Fruit fly (Drosophila melanogaster) whole organism, pupa: ENCODE results near the gene CG42258.

Experiments
- CG10348 ChIP-seq: fragments of 200-800 bp; sonication (Bioruptor generic); IDR thresholded peaks from 2 replicates; pipeline ENCODE4 v1.3.6; 2022; ENCODE audit warnings: missing biosample characterization, missing genetic modification characterization
- CG12605 ChIP-seq: fragments of 200-800 bp; sonication (Bioruptor generic); IDR thresholded peaks from 2 replicates; pipeline ENCODE4 v1.3.6; 2022; ENCODE audit warnings: missing biosample characterization, missing genetic modification characterization
- CG13204 ChIP-seq: fragments of 200-800 bp; sonication (Bioruptor generic); optimal IDR thresholded peaks from 2 replicates; lab custom pipeline; 2018; ENCODE audit warnings: missing biosample characterization, mild to moderate bottlenecking, missing genetic modification characterization, moderate library complexity
- CG14655 ChIP-seq: fragments of 200-800 bp; sonication (Bioruptor generic); optimal IDR thresholded peaks from 3 replicates; lab custom pipeline; 2017; ENCODE audit warnings: mild to moderate bottlenecking, missing biosample characterization, missing genetic modification reagents, missing genetic modification characterization
- CG15710 ChIP-seq: fragments of 200-800 bp; sonication (Bioruptor generic); optimal IDR thresholded peaks from 2 replicates; lab custom pipeline; 2018; ENCODE audit warnings: missing biosample characterization, mild to moderate bottlenecking, missing genetic modification characterization, moderate library complexity
- CG17806 ChIP-seq: fragments of 200-800 bp; sonication (Bioruptor generic); optimal IDR thresholded peaks from 2 replicates; lab custom pipeline; 2018; ENCODE audit warnings: missing biosample characterization, mild to moderate bottlenecking, missing genetic modification characterization, moderate library complexity
- CG32121 ChIP-seq: fragments of 200-800 bp; sonication (Bioruptor generic); IDR thresholded peaks from 2 replicates; pipeline ENCODE4 v1.3.6; 2022; ENCODE audit warnings: missing biosample characterization, missing genetic modification characterization
- CG34367 ChIP-seq: fragments of 200-800 bp; sonication (Bioruptor generic); optimal IDR thresholded peaks from 2 replicates; lab custom pipeline; 2018; ENCODE audit warnings: missing biosample characterization, mild to moderate bottlenecking, missing genetic modification characterization
- CG4496 ChIP-seq: fragments of 200-800 bp; sonication (Bioruptor generic); IDR thresholded peaks from 3 replicates; pipeline ENCODE4 v1.3.6; 2022; ENCODE audit warnings: missing biosample characterization, missing genetic modification characterization
- CG8159 ChIP-seq: fragments of 200-800 bp; sonication (Bioruptor generic); optimal IDR thresholded peaks from 3 replicates; lab custom pipeline; 2018; ENCODE audit warnings: missing biosample characterization, mild to moderate bottlenecking, missing genetic modification characterization, moderate library complexity
- CG8301 ChIP-seq: fragments of 200-800 bp; sonication (Bioruptor generic); optimal IDR thresholded peaks from 2 replicates; lab custom pipeline; 2018; ENCODE audit warnings: missing biosample characterization, mild to moderate bottlenecking, missing genetic modification characterization
- CG9948 ChIP-seq: fragments of 200-800 bp; sonication (Bioruptor generic); optimal IDR thresholded peaks from 2 replicates; lab custom pipeline; 2018; ENCODE audit warnings: missing biosample characterization, mild to moderate bottlenecking, missing genetic modification characterization, moderate library complexity
- D1 ChIP-seq: fragments of 200-800 bp; sonication (Bioruptor generic); optimal IDR thresholded peaks from 2 replicates; lab custom pipeline; 2018; ENCODE audit warnings: missing biosample characterization, mild to moderate bottlenecking, missing genetic modification characterization, moderate library complexity
- EcR ChIP-seq: fragments of 200-800 bp; sonication (Bioruptor generic); optimal IDR thresholded peaks from 3 replicates; lab custom pipeline; 2019; ENCODE audit warnings: missing biosample characterization, missing genetic modification characterization, mild to moderate bottlenecking, moderate library complexity, missing genetic modification reagents
- Ets98B ChIP-seq: fragments of 200-800 bp; sonication (Bioruptor generic); IDR thresholded peaks from 2 replicates; pipeline ENCODE4 v1.3.6; 2022; ENCODE audit warnings: missing biosample characterization, missing genetic modification characterization
- Pif1A ChIP-seq: fragments of 200-800 bp; sonication (Bioruptor generic); optimal IDR thresholded peaks from 3 replicates; lab custom pipeline; 2016; ENCODE audit warnings: missing biosample characterization, missing genetic modification characterization
- Pif1B ChIP-seq: fragments of 200-800 bp; sonication (Bioruptor generic); optimal IDR thresholded peaks from 3 replicates; lab custom pipeline; 2016; ENCODE audit warnings: missing biosample characterization, missing genetic modification characterization
- Snoo ChIP-seq: fragments of 200-800 bp; sonication (Bioruptor generic); optimal IDR thresholded peaks from 3 replicates; lab custom pipeline; 2017; ENCODE audit warnings: missing biosample characterization, mild to moderate bottlenecking, missing genetic modification characterization, inconsistent platforms
- fd96Ca ChIP-seq: fragments of 200-800 bp; sonication (Bioruptor generic); IDR thresholded peaks from 3 replicates; pipeline ENCODE4 v1.3.6; 2022; ENCODE audit warnings: missing biosample characterization, missing genetic modification characterization
- gl ChIP-seq: fragments of 200-800 bp; sonication (Bioruptor generic); optimal IDR thresholded peaks from 2 replicates; lab custom pipeline; 2018; ENCODE audit warnings: missing biosample characterization, mild to moderate bottlenecking, missing genetic modification characterization
- rn ChIP-seq: fragments of 200-800 bp; sonication (Bioruptor generic); IDR thresholded peaks from 2 replicates; pipeline ENCODE4 v1.3.6; 2022; ENCODE audit warnings: missing biosample characterization, missing genetic modification characterization

The CG42258 gene

DNA sequence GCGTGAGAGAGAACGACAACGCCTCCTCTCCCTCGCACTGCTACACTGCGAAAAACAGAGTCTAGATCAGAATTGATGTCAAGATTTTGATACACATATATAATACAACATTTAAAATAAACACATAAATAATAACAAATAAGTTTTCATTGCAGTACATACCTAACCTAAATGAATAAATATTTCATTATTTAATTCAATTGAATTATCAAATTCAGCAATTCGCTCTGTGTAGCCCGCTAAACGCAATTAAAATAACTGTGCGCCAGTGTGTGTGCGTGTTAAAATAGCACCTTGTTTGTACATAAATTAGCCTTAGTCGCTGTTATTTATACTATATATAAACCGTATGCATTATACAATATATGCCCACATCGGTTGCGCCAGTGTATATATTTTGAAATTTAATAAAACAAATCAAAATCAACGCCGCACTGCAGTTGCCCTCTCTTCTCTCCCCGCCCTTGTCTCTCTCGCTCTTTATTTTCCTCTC lies 9.0 kb downstream of the CG42258 start:
- TF ChIP-seq CG10348 (GFP tag; lab: Robert Waterston, UW) (peak; percentile 83), CG32121 (GFP tag; lab: Robert Waterston, UW) (peak; percentile 98), CG14655 (GFP tag; lab: Kevin White, UChicago) (peak; percentile 94), D1 (tag; lab: Kevin White, UChicago) (peak; percentile 77), CG12605 (GFP tag; lab: Robert Waterston, UW) (peak; percentile 93), Pif1A (GFP tag; lab: Kevin White, UChicago) (peak; percentile 90), fd96Ca (GFP tag; lab: Robert Waterston, UW) (peak; percentile 91), CG34367 (tag; lab: Kevin White, UChicago) (peak; percentile 85), CG15710 (tag; lab: Kevin White, UChicago) (peak; percentile 89), Pif1B (GFP tag; lab: Kevin White, UChicago) (peak; percentile 89), Snoo (peak; percentile 92), rn (GFP tag; lab: Robert Waterston, UW) (peak; percentile 91), CG8159 (peak; percentile 92), CG17806 (tag; lab: Kevin White, UChicago) (peak; percentile 86), gl (tag; lab: Kevin White, UChicago) (peak; percentile 76), CG8301 (tag; lab: Kevin White, UChicago) (peak; percentile 91), EcR (GFP tag; lab: Kevin White, UChicago) (no peak), CG9948 (tag; lab: Kevin White, UChicago) (peak; percentile 90), CG4496 (GFP tag; lab: Robert Waterston, UW) (peak; percentile 98), CG13204 (peak; percentile 68), Ets98B (GFP tag; lab: Robert Waterston, UW) (peak; percentile 95)

DNA sequence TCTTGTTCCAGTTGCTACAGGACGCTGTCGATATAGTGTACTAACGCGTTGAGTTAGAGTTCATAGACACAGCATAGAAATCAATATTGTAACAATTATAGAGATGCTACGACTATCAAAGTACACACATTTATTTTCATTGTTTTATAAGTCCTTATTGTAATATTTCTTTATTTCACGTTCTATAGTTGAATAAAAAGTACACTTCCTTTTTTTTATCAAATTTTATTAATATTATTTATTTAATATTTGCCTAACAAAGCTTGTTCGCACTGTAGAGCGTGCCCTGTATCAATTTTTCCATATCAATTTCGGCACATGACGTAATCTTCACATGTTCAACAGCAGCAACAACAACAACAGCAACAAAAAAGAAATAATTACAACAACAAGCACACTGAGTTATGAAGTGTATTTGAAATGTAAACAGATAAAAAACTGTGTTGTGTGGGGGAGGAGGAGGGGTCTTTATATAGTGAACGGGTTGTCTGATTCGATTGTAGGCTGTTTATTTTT lies 10.7 kb downstream of the CG42258 start:
- TF ChIP-seq CG12605 (GFP tag; lab: Robert Waterston, UW) (0 out of 2 replicates have a peak, but pooled peaks have one; percentile 19), CG17806 (tag; lab: Kevin White, UChicago) (no peak), CG8301 (tag; lab: Kevin White, UChicago) (peak; percentile 32), CG9948 (tag; lab: Kevin White, UChicago) (peak; percentile 2), CG8159 (peak; percentile 0), CG4496 (GFP tag; lab: Robert Waterston, UW) (peak; percentile 41; the same call in 1 of the 3 replicates), Ets98B (GFP tag; lab: Robert Waterston, UW) (no peak), gl (tag; lab: Kevin White, UChicago) (no peak), CG32121 (GFP tag; lab: Robert Waterston, UW) (peak; percentile 33; the same call in 1 of the 2 replicates), CG15710 (tag; lab: Kevin White, UChicago) (no peak), CG14655 (GFP tag; lab: Kevin White, UChicago) (peak; percentile 61)

DNA sequence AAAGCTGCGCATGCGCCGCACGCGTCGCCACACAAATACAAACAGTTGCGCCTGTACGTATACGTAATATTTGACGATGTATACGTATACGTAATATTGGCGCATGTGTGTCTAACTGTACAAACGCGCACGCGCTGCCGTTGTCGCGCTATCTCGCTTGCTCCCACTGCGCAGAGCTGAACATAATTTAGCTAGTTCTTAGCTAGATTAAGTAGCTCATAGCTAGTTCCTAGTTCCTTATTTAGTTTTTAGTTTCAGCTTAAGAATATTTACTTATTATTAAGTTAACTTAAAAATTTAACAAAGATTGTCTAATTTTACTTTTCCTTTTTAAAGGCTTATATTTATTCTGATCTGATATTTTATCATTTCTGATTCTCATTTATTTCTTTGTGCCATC lies 17.0 kb downstream of the CG42258 start:
- TF ChIP-seq Pif1A (GFP tag; lab: Kevin White, UChicago) (no peak), CG17806 (tag; lab: Kevin White, UChicago) (no peak), CG14655 (GFP tag; lab: Kevin White, UChicago) (no peak), CG8159 (no peak), CG12605 (GFP tag; lab: Robert Waterston, UW) (no peak), CG4496 (GFP tag; lab: Robert Waterston, UW) (no peak)
- TF ChIP-seq, all 21 proteins: peak for 0

DNA sequence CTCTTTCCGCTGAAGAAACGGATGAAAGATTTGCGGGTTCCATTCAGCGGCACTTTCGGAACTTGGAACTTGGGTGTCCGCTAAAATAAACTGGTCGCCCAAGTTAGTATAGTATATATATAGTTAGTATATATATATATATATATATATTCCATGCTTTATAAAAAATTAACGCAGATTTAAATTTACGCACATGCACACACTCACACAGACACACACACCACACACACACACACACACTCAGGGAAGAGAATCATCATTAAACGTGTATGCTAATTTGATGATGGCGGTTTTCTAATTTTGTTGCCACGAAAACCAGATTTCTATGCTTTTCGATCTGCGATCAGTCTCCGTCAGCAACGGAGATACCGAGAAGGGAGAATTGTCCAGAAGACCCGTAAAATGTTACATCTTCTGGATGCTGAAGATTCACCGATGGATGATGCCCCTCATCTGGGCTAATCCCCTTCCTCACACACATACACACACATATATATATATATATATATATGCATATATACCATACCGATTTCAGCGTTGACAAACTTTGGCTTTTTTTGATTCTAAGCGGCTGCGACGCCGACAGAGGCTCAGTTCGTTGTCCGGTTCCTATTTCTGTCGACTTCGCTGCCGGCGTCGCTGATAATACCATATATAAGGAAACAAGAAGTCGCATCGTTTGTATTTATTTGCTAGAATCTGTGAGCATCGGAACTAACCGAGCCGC lies 23.1 kb downstream of the CG42258 start, which contains the start of gene Cpr11A:
Gene Cpr11A (plus strand): TSS at position 677 of the 727 bp plus-strand sequence.
- no peak for TF ChIP-seq rn (GFP tag; lab: Robert Waterston, UW)
- TF ChIP-seq CG8301 (tag; lab: Kevin White, UChicago): no peak
- no peak for TF ChIP-seq Pif1B (GFP tag; lab: Kevin White, UChicago)
- TF ChIP-seq CG10348 (GFP tag; lab: Robert Waterston, UW): no peak
- no peak for TF ChIP-seq CG32121 (GFP tag; lab: Robert Waterston, UW)
- no peak for TF ChIP-seq D1 (tag; lab: Kevin White, UChicago)
- no peak for TF ChIP-seq CG8159
- no peak for TF ChIP-seq CG12605 (GFP tag; lab: Robert Waterston, UW)
- TF ChIP-seq CG34367 (tag; lab: Kevin White, UChicago): no peak
- TF ChIP-seq CG15710 (tag; lab: Kevin White, UChicago): no peak
- no peak for TF ChIP-seq EcR (GFP tag; lab: Kevin White, UChicago)
- TF ChIP-seq Pif1A (GFP tag; lab: Kevin White, UChicago): no peak
- no peak for TF ChIP-seq CG9948 (tag; lab: Kevin White, UChicago)
- TF ChIP-seq Ets98B (GFP tag; lab: Robert Waterston, UW): no peak

DNA sequence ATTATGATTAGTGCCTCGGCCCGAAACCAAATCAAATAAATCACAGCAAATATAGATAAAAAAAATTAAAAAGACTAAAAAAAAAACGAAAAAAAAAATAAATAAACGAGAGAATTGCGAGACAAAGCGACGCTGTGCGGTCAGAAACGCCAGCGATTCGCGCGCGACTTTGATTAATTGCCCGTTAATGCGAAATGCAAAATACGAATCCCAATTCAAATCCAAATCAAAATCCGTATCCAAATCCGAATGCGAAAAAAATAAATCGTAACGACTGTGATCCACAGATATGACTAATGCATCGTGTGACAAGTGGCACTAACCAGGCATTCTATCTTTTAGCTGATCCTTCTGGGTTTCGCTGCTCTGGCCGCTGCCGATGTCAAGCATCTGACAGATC lies 24.2 kb downstream of the CG42258 start:
- TF ChIP-seq rn (GFP tag; lab: Robert Waterston, UW) (no peak), Pif1A (GFP tag; lab: Kevin White, UChicago) (no peak), CG13204 (no peak), CG32121 (GFP tag; lab: Robert Waterston, UW) (no peak), CG14655 (GFP tag; lab: Kevin White, UChicago) (no peak), gl (tag; lab: Kevin White, UChicago) (no peak), CG8301 (tag; lab: Kevin White, UChicago) (no peak), EcR (GFP tag; lab: Kevin White, UChicago) (no peak), CG10348 (GFP tag; lab: Robert Waterston, UW) (no peak), D1 (tag; lab: Kevin White, UChicago) (no peak), CG17806 (tag; lab: Kevin White, UChicago) (no peak), Snoo (no peak)
